Worm (Caenorhabditis elegans): ENCODE measurements around the gene mrps-21.

- no peak for TF ChIP-seq nhr-25 (tag; optimal IDR thresholded peaks at IDR 0.05)
- no peak for TF ChIP-seq zag-1 (tag; optimal IDR thresholded peaks at IDR 0.05)
- TF ChIP-seq elt-1 (tag; optimal IDR thresholded peaks at IDR 0.05), result no peak
- TF ChIP-seq unc-62 (GFP tag; optimal IDR thresholded peaks at IDR 0.05), result no peak
- TF ChIP-seq ceh-82 (tag; optimal IDR thresholded peaks at IDR 0.05), result no peak
- no peak for TF ChIP-seq nhr-76 (tag; optimal IDR thresholded peaks at IDR 0.05)
- no peak for TF ChIP-seq fos-1 (tag; optimal IDR thresholded peaks at IDR 0.05)
- TF ChIP-seq nhr-77 (tag; optimal IDR thresholded peaks at IDR 0.05), result no peak
- no peak for TF ChIP-seq nhr-11 (tag; optimal IDR thresholded peaks at IDR 0.05)
- no peak for TF ChIP-seq skn-1 (tag; optimal IDR thresholded peaks at IDR 0.05)
Measured at ce11 chrIV:4655979-4656378, 3.3 kb downstream of the mrps-21 start.
